Worm (Caenorhabditis elegans) whole organism, late embryonic: ENCODE results near the gene tin-9.1.

Experiments used
- ceh-19 ChIP-seq: fragments of 200-800 bp; sonication (Bioruptor generic); optimal IDR thresholded peaks from 2 replicates; lab custom pipeline; 2018; ENCODE audit warnings: mild to moderate bottlenecking, missing genetic modification characterization, missing compliant biosample characterization
- ceh-30 ChIP-seq: fragments of 150-350 bp; optimal IDR thresholded peaks from 2 replicates; lab custom pipeline; 2014; ENCODE audit warnings: missing biosample characterization, missing genetic modification characterization
- ceh-9 ChIP-seq: sonication (generic microtip); optimal IDR thresholded peaks from 2 replicates; lab custom pipeline; 2016; ENCODE audit warnings: mild to moderate bottlenecking, missing genetic modification characterization, inconsistent platforms, missing compliant biosample characterization
- dmd-4 ChIP-seq: sonication (generic microtip); optimal IDR thresholded peaks from 2 replicates; lab custom pipeline; 2016; ENCODE audit warnings: borderline replicate concordance, missing genetic modification characterization, missing compliant biosample characterization
- elt-2 ChIP-seq: sonication (generic microtip); optimal IDR thresholded peaks from 2 replicates; lab custom pipeline; 2016; ENCODE audit warnings: missing genetic modification reagents, missing genetic modification characterization, missing compliant biosample characterization
- fkh-10 ChIP-seq: fragments of 150-350 bp; optimal IDR thresholded peaks from 2 replicates; lab custom pipeline; 2014; ENCODE audit warnings: missing biosample characterization, missing genetic modification reagents, missing genetic modification characterization
- madf-2 ChIP-seq: sonication (generic microtip); optimal IDR thresholded peaks from 2 replicates; lab custom pipeline; 2017; ENCODE audit warnings: missing genetic modification characterization, missing compliant biosample characterization
- nhr-11 ChIP-seq: fragments of 150-350 bp; optimal IDR thresholded peaks from 2 replicates; lab custom pipeline; 2014; ENCODE audit warnings: missing biosample characterization, missing genetic modification characterization
- rnt-1 ChIP-seq: sonication (generic microtip); optimal IDR thresholded peaks from 2 replicates; lab custom pipeline; 2016; ENCODE audit warnings: missing genetic modification characterization, missing compliant biosample characterization
- tbx-2 ChIP-seq: sonication (generic microtip); optimal IDR thresholded peaks from 2 replicates; lab custom pipeline; 2016; ENCODE audit warnings: missing genetic modification characterization, missing compliant biosample characterization
- ttx-3 ChIP-seq: sonication (generic microtip); optimal IDR thresholded peaks from 2 replicates; lab custom pipeline; 2016; ENCODE audit warnings: missing genetic modification reagents, missing genetic modification characterization, missing compliant biosample characterization

- no peak for TF ChIP-seq rnt-1
- no peak for TF ChIP-seq ceh-30
- no peak for TF ChIP-seq nhr-11 (tag; lab: Kevin White, UChicago)
- TF ChIP-seq madf-2 (tag; lab: Kevin White, UChicago) = no peak
- no peak for TF ChIP-seq dmd-4 (tag; lab: Kevin White, UChicago)
- TF ChIP-seq ceh-9 (tag; lab: Kevin White, UChicago) = no peak
- no peak for TF ChIP-seq ceh-19 (GFP tag; lab: Kevin White, UChicago)
- no peak for TF ChIP-seq ttx-3 (tag; lab: Kevin White, UChicago)
- peak; percentile 7 for TF ChIP-seq elt-2 (tag; lab: Kevin White, UChicago)
- no peak for TF ChIP-seq fkh-10 (GFP tag; lab: Kevin White, UChicago)
- TF ChIP-seq tbx-2 (tag; lab: Kevin White, UChicago) = no peak
Observed at ce11 chrIV:7023004-7023403, 21.4 kb downstream of the tin-9.1 start.
